Worm (Caenorhabditis elegans) whole organism, midembryonic: ENCODE results near the gene B0454.8.

ENCODE experiments used
- T22C8.4 ChIP-seq: fragments of 200-800 bp; sonication (Bioruptor generic); IDR thresholded peaks from 2 replicates; pipeline ENCODE4 v1.3.6; 2022; ENCODE audit warnings: missing genetic modification characterization, missing compliant biosample characterization
- cog-1 ChIP-seq: sonication (generic microtip); optimal IDR thresholded peaks from 2 replicates; lab custom pipeline; 2016; ENCODE audit warnings: missing genetic modification characterization, missing compliant biosample characterization
- flt-1 ChIP-seq: fragments of 200-800 bp; sonication (Bioruptor generic); IDR thresholded peaks from 2 replicates; pipeline ENCODE4 v1.3.6; 2022; ENCODE audit warnings: missing genetic modification characterization, missing compliant biosample characterization
- klf-2 ChIP-seq: fragments of 200-800 bp; sonication (Bioruptor generic); conservative IDR thresholded peaks from 2 replicates; pipeline ENCODE4 v1.3.6; 2022; ENCODE audit warnings: missing genetic modification reagents, missing genetic modification characterization, missing compliant biosample characterization
- med-1 ChIP-seq: sonication (generic microtip); optimal IDR thresholded peaks from 2 replicates; lab custom pipeline; 2017; ENCODE audit warnings: missing genetic modification characterization, mild to moderate bottlenecking, missing compliant biosample characterization, antibody characterized with exemption, missing genetic modification reagents; ENCODE audit not compliant: insufficient read depth
- ref-1 ChIP-seq: fragments of 200-800 bp; sonication (Bioruptor generic); conservative IDR thresholded peaks from 2 replicates; pipeline ENCODE4 v1.3.6; 2022; ENCODE audit warnings: missing genetic modification reagents, missing genetic modification characterization, missing compliant biosample characterization
- tab-1 ChIP-seq: fragments of 200-800 bp; sonication (Bioruptor generic); IDR thresholded peaks from 2 replicates; pipeline ENCODE4 v1.3.6; 2022; ENCODE audit warnings: missing genetic modification characterization, missing compliant biosample characterization
- ztf-23 ChIP-seq: fragments of 200-800 bp; sonication (Bioruptor generic); IDR thresholded peaks from 2 replicates; pipeline ENCODE4 v1.3.6; 2022; ENCODE audit warnings: missing genetic modification reagents, missing genetic modification characterization, missing compliant biosample characterization
- ztf-29 ChIP-seq: fragments of 200-800 bp; sonication (Bioruptor generic); IDR thresholded peaks from 2 replicates; pipeline ENCODE4 v1.3.6; 2022; ENCODE audit warnings: missing genetic modification reagents, missing genetic modification characterization, missing compliant biosample characterization

DNA sequence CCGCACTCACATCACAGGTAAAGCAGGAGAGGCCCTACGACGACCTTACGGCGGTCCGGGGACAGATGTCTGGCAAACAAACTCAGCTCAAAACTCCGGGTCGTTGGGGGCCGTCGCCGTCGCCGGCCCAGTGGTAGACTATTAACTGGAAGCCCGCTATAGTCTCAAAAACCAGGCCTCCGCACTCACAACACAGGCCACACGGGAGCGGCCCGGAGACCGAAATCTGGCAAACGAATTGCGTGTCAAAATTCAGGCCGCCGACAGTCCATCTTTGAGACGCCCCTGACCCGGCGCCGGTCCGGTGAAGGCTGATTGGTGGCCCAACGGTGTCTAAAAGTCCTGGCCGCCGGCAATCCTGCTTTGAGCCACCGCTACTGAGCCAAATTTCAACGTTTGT, 2.2 kb upstream of the B0454.8 start:
- TF ChIP-seq T22C8.4 (GFP tag; lab: Robert Waterston, UW) (no peak), ztf-29 (GFP tag; lab: Robert Waterston, UW) (no peak), tab-1 (GFP tag; lab: Robert Waterston, UW) (no peak), ref-1 (no peak), flt-1 (GFP tag; lab: Robert Waterston, UW) (no peak), ztf-23 (GFP tag; lab: Robert Waterston, UW) (no peak), med-1 (GFP tag; lab: Kevin White, UChicago) (no peak), klf-2 (no peak), cog-1 (tag; lab: Kevin White, UChicago) (no peak)
